Worm (Caenorhabditis elegans) whole organism, L1 larva: ENCODE measurements around the gene tbce-1.

Experiments used
- ama-1 ChIP-seq: fragments of 150-350 bp; optimal IDR thresholded peaks from 2 replicates; lab custom pipeline; 2014
- lir-3 ChIP-seq: sonication (generic microtip); optimal IDR thresholded peaks from 2 replicates; lab custom pipeline; 2016; ENCODE audit warnings: mild to moderate bottlenecking, missing genetic modification characterization, moderate library complexity, missing compliant biosample characterization; ENCODE audit not compliant: poor library complexity
- sox-4 ChIP-seq: sonication (generic microtip); optimal IDR thresholded peaks from 2 replicates; lab custom pipeline; 2016; ENCODE audit warnings: missing genetic modification characterization, missing compliant biosample characterization

DNA sequence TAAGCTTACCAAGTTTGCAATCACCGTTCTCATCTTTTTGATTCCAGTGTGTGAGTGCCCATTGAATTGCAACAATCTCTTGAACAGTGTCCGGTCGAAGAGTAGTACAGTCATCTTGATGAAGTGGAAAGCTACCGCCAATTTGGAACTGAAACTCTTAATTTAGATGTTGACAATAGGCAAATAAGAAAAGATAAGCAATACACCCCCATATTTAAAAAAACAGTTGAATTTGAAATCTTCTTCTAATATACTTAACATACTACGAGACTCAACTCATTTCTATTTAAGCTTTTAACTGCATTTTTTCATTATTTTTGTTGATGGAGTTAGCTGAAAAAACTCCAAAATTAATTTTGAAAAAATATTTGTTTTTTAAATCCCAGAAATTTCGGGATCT, 17.6 kb downstream of the tbce-1 start:
- TF ChIP-seq sox-4 (tag; lab: Kevin White, UChicago) = no peak
- no peak for TF ChIP-seq lir-3 (tag; lab: Kevin White, UChicago)
- no peak for TF ChIP-seq ama-1
